Worm (Caenorhabditis elegans) whole organism, L4 larva: ENCODE results near the gene ttr-36.

Experiments
- ceh-28 ChIP-seq: fragments of 150-350 bp; optimal IDR thresholded peaks from 2 replicates; lab custom pipeline; 2014; ENCODE audit warnings: missing biosample characterization, missing genetic modification reagents, missing genetic modification characterization
- ceh-62 ChIP-seq: sonication (generic microtip); optimal IDR thresholded peaks from 2 replicates; lab custom pipeline; 2017; ENCODE audit warnings: missing biosample characterization, missing genetic modification characterization

- TF ChIP-seq ceh-28 (tag; lab: Kevin White, UChicago), result no peak
- no peak for TF ChIP-seq ceh-62
Observed at ce11 chrX:6467462-6467861, 43.3 kb upstream of the ttr-36 start, which contains the start of gene C15B12.3.
